Worm (Caenorhabditis elegans) whole organism, L1 larva: ENCODE measurements around the gene F02D8.9.

ENCODE experiments used
- aly-2 ChIP-seq: fragments of 150-350 bp; optimal IDR thresholded peaks from 2 replicates; lab custom pipeline; 2014; ENCODE audit warnings: missing biosample characterization, missing genetic modification characterization
- ceh-82 ChIP-seq, 3 experiments: fragments of 150-350 bp in 1 of 3; sonication (generic microtip) in 2 of 3; optimal IDR thresholded peaks; 2 replicates each; lab custom pipeline; 2014 to 2017; ENCODE audit warnings: missing biosample characterization in 3 of 3, missing genetic modification characterization in 3 of 3
- egl-27 ChIP-seq, 2 experiments: fragments of 150-350 bp in 1 of 2; sonication (generic microtip); optimal IDR thresholded peaks; 3 replicates each; lab custom pipeline; 2017 to 2018; ENCODE audit warnings: missing biosample characterization in 2 of 2, missing genetic modification characterization in 2 of 2, missing genetic modification reagents in 2 of 2
- fos-1 ChIP-seq: fragments of 150-350 bp; optimal IDR thresholded peaks from 2 replicates; lab custom pipeline; 2014; ENCODE audit warnings: missing biosample characterization, missing genetic modification characterization
- lin-39 ChIP-seq: fragments of 150-350 bp; optimal IDR thresholded peaks from 2 replicates; lab custom pipeline; 2014; ENCODE audit warnings: missing biosample characterization, missing genetic modification reagents, missing genetic modification characterization
- mdl-1 ChIP-seq, 2 experiments: fragments of 150-350 bp; optimal IDR thresholded peaks; 2 replicates each; lab custom pipeline; 2014 to 2017; ENCODE audit warnings: missing biosample characterization in 2 of 2, missing genetic modification characterization in 2 of 2, inconsistent platforms in 1 of 2
- nhr-11 ChIP-seq: fragments of 150-350 bp; optimal IDR thresholded peaks from 2 replicates; lab custom pipeline; 2014; ENCODE audit warnings: missing biosample characterization, missing genetic modification characterization
- skn-1 ChIP-seq: fragments of 150-350 bp; optimal IDR thresholded peaks from 2 replicates; lab custom pipeline; 2014; ENCODE audit warnings: missing biosample characterization, missing genetic modification characterization
- snpc-4 ChIP-seq: fragments of 150-350 bp; optimal IDR thresholded peaks from 2 replicates; lab custom pipeline; 2014; ENCODE audit warnings: missing biosample characterization, missing genetic modification characterization
- sox-4 ChIP-seq: sonication (generic microtip); optimal IDR thresholded peaks from 2 replicates; lab custom pipeline; 2016; ENCODE audit warnings: missing genetic modification characterization, missing compliant biosample characterization
- sptf-1 ChIP-seq: fragments of 150-350 bp; optimal IDR thresholded peaks from 2 replicates; lab custom pipeline; 2014; ENCODE audit warnings: missing biosample characterization, missing genetic modification characterization
- vab-15 ChIP-seq: sonication (generic microtip); optimal IDR thresholded peaks from 2 replicates; lab custom pipeline; 2017; ENCODE audit warnings: missing genotype, mild to moderate bottlenecking, missing genetic modification characterization, missing compliant biosample characterization

DNA sequence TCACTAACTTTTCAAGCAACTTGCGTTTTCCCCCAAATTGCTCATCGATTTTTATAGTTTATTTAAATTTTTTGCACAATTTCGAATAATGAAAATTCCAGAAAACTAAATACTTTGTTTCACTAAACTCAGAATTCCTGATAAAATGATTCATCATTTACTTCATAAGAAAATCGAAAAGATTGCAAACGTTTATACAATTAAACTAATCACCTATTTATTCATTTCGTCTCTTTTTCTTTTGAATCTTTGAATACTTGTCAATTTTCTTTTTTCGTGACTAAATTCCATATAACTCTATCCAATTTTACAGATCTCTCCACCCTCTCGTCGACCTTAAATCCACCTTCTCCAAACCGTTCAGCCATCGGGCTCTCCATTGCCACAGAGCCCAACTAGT lies 19.0 kb downstream of the F02D8.9 start, which contains the start of gene C30G7.2:
- TF ChIP-seq skn-1 (tag; lab: Kevin White, UChicago), result no peak
- TF ChIP-seq lin-39 (tag; lab: Kevin White, UChicago), result no peak
- TF ChIP-seq ceh-82 (tag; optimal IDR thresholded peaks at IDR 0.05; lab: Kevin White, UChicago), result no peak
- TF ChIP-seq vab-15 (tag; lab: Kevin White, UChicago), result no peak
- no peak for TF ChIP-seq snpc-4 (tag; lab: Kevin White, UChicago)
- TF ChIP-seq mdl-1 (tag; optimal IDR thresholded peaks at IDR 0.05; lab: Kevin White, UChicago), result no peak
- TF ChIP-seq aly-2, result no peak
- no peak for TF ChIP-seq sox-4
- no peak for TF ChIP-seq sptf-1 (tag; lab: Kevin White, UChicago)
- no peak for TF ChIP-seq egl-27 (tag; optimal IDR thresholded peaks at IDR 0.05; lab: Kevin White, UChicago)
- no peak for TF ChIP-seq fos-1
- no peak for TF ChIP-seq nhr-11
